Fruit fly (Drosophila melanogaster): ENCODE data around the gene CG33644.

Gene CG33644

dm6 chr2L:13547738-13548726, 16.1 kb downstream of the CG33644 start (continued):
- TF ChIP-seq E2f1 (GFP tag; IDR thresholded peaks at IDR 0.05) (no peak), lmd (GFP tag; IDR thresholded peaks at IDR 0.05) (peak; percentile 57), CG12236 (GFP tag; optimal IDR thresholded peaks at IDR 0.05) (no peak), HmgD (GFP tag; optimal IDR thresholded peaks at IDR 0.05) (no peak), Ssrp (tag; optimal IDR thresholded peaks at IDR 0.05) (peak; percentile 27), Hsf (GFP tag; optimal IDR thresholded peaks at IDR 0.05) (peak; percentile 41), CG10654 (GFP tag; optimal IDR thresholded peaks at IDR 0.05) (peak; percentile 15), pita (GFP tag; optimal IDR thresholded peaks at IDR 0.05) (no peak), CG18599 (GFP tag; optimal IDR thresholded peaks at IDR 0.05) (peak; percentile 82), CG12104 (GFP tag; optimal IDR thresholded peaks at IDR 0.05) (no peak), CG15269 (tag; optimal IDR thresholded peaks at IDR 0.05) (peak; percentile 53), gem (tag; optimal IDR thresholded peaks at IDR 0.05) (peak; percentile 70), CG10274 (GFP tag; optimal IDR thresholded peaks at IDR 0.05) (no peak), ken (GFP tag; IDR thresholded peaks at IDR 0.05) (no peak; the same call in 2 of the 3 replicates), CG3163 (GFP tag; optimal IDR thresholded peaks at IDR 0.05) (peak; percentile 21), org-1 (GFP tag; optimal IDR thresholded peaks at IDR 0.05) (peak; percentile 58), NfI (GFP tag; optimal IDR thresholded peaks at IDR 0.05) (peak; percentile 38), HLH4C (GFP tag; IDR thresholded peaks at IDR 0.05; ENCODE audit: partially characterized antibody) (no peak), CG17829 (tag; optimal IDR thresholded peaks at IDR 0.05) (peak; percentile 12), Camta (GFP tag; optimal IDR thresholded peaks at IDR 0.05) (peak; percentile 38), CG1602 (GFP tag; optimal IDR thresholded peaks at IDR 0.05) (peak; percentile 38), CG6791 (GFP tag; IDR thresholded peaks at IDR 0.05; ENCODE audit: partially characterized antibody) (peak; percentile 52; the same call in 2 of the 3 replicates), crol (GFP tag; IDR thresholded peaks at IDR 0.05) (peak; percentile 82), CG17912 (GFP tag; optimal IDR thresholded peaks at IDR 0.05) (no peak), twi (tag; optimal IDR thresholded peaks at IDR 0.05) (peak; percentile 14), Rfx (GFP tag; IDR thresholded peaks at IDR 0.05) (peak; percentile 81), CG5180 (GFP tag; optimal IDR thresholded peaks at IDR 0.05) (no peak), pfk (GFP tag; optimal IDR thresholded peaks at IDR 0.05) (no peak), slp2 (GFP tag; optimal IDR thresholded peaks at IDR 0.05) (peak; percentile 1), lola (GFP tag; optimal IDR thresholded peaks at IDR 0.05) (peak in 1 of 3 experiments; percentile 66), Hey (tag; optimal IDR thresholded peaks at IDR 0.05) (no peak), Ravus (GFP tag; IDR thresholded peaks at IDR 0.05) (no peak), Poxn (GFP tag; IDR thresholded peaks at IDR 0.05) (no peak), CG2120 (GFP tag; optimal IDR thresholded peaks at IDR 0.05) (peak; percentile 82), nerfin-1 (tag; optimal IDR thresholded peaks at IDR 0.05) (peak; percentile 50), sob (GFP tag; IDR thresholded peaks at IDR 0.05) (peak; percentile 59), pb (GFP tag; optimal IDR thresholded peaks at IDR 0.05) (peak; percentile 29), CG18476 (GFP tag; optimal IDR thresholded peaks at IDR 0.05) (peak; percentile 32), odd (GFP tag; optimal IDR thresholded peaks at IDR 0.05) (no peak), NC2α (GFP tag; optimal IDR thresholded peaks at IDR 0.05) (no peak), Blimp-1 (GFP tag; optimal IDR thresholded peaks at IDR 0.05) (no peak), sna (GFP tag; IDR thresholded peaks at IDR 0.05; ENCODE audit: partially characterized antibody) (no peak), Dad (GFP tag; optimal IDR thresholded peaks at IDR 0.05) (peak; percentile 5), crc (GFP tag; optimal IDR thresholded peaks at IDR 0.05) (no peak), Trl (optimal IDR thresholded peaks at IDR 0.05) (no peak), Trl (GFP tag; optimal IDR thresholded peaks at IDR 0.05) (peak; percentile 33), Lpt (GFP tag; optimal IDR thresholded peaks at IDR 0.05) (no peak), CG10462 (GFP tag; optimal IDR thresholded peaks at IDR 0.05) (peak; percentile 10), CG6175 (GFP tag; IDR thresholded peaks at IDR 0.05) (no peak)

All from whole organism, embryonic.